Worm (Caenorhabditis elegans): Measurements from ENCODE around the gene F55H2.5.

DNA sequence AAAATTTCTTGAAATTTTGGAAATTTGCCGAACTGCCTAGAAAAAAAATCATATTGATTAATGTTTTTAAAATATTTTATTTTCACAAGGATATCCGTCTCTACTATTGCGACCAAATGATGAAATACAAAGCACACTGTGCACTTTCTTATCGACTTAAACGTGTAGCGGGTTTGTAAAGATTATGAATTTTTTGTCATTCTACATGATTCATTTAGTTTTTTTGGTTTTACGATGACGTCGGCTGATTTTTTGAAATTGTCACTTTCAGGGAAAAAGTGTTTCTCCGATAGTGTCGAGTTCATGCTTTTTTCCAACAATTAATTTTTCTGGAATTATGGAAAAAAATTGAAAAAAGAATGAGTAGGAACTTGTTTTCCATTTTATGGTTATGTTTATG, 34.7 kb upstream of the F55H2.5 start:
- TF ChIP-seq ahr-1 (tag; optimal IDR thresholded peaks at IDR 0.05), result no peak
- TF ChIP-seq nhr-11 (tag; optimal IDR thresholded peaks at IDR 0.05), result no peak
- no peak for TF ChIP-seq fax-1 (tag; optimal IDR thresholded peaks at IDR 0.05)
- TF ChIP-seq sox-4 (tag; optimal IDR thresholded peaks at IDR 0.05), result no peak
- no peak for TF ChIP-seq che-1 (tag; optimal IDR thresholded peaks at IDR 0.05)
- TF ChIP-seq tbx-7 (tag; optimal IDR thresholded peaks at IDR 0.05), result no peak
- no peak for TF ChIP-seq ceh-14 (tag; optimal IDR thresholded peaks at IDR 0.05)
- TF ChIP-seq sdc-2 (tag; optimal IDR thresholded peaks at IDR 0.05), result no peak
- TF ChIP-seq dmd-4 (tag; optimal IDR thresholded peaks at IDR 0.05; ENCODE audit: borderline replicate concordance), result no peak
- no peak for TF ChIP-seq ceh-2 (tag; optimal IDR thresholded peaks at IDR 0.05)
